Worm (Caenorhabditis elegans) whole organism, L2 larva: ENCODE measurements around the gene Y41D4B.15.
A peak's percentile ranks its signal among the peaks of the same experiment; 100 is the strongest.

Experiments used
- C34F6.9 ChIP-seq: fragments of 150-350 bp; optimal IDR thresholded peaks from 2 replicates; lab custom pipeline; 2014; ENCODE audit warnings: missing biosample characterization, missing genetic modification characterization
- F13H6.1 ChIP-seq: sonication (generic microtip); optimal IDR thresholded peaks from 2 replicates; lab custom pipeline; 2016; ENCODE audit warnings: missing genetic modification characterization, missing compliant biosample characterization
- Y55F3AM.14 ChIP-seq: fragments of 200-800 bp; sonication (Bioruptor generic); optimal IDR thresholded peaks from 2 replicates; lab custom pipeline; 2018; ENCODE audit warnings: mild to moderate bottlenecking, missing genetic modification characterization, missing compliant biosample characterization
- alr-1 ChIP-seq: fragments of 150-350 bp; optimal IDR thresholded peaks from 2 replicates; lab custom pipeline; 2014; ENCODE audit warnings: missing biosample characterization, missing genetic modification characterization
- aly-2 ChIP-seq: fragments of 150-350 bp; optimal IDR thresholded peaks from 2 replicates; lab custom pipeline; 2014; ENCODE audit warnings: missing biosample characterization, missing genetic modification characterization
- ama-1 ChIP-seq: fragments of 150-350 bp; optimal IDR thresholded peaks from 2 replicates; lab custom pipeline; 2018; ENCODE audit warnings: inconsistent platforms
- blmp-1 ChIP-seq: sonication (generic microtip); optimal IDR thresholded peaks from 2 replicates; lab custom pipeline; 2017; ENCODE audit warnings: missing genetic modification characterization, mild to moderate bottlenecking, missing compliant biosample characterization, antibody characterized with exemption, moderate library complexity; ENCODE audit not compliant: insufficient read depth
- ceh-16 ChIP-seq: fragments of 150-350 bp; optimal IDR thresholded peaks from 2 replicates; lab custom pipeline; 2014; ENCODE audit warnings: missing biosample characterization, missing genetic modification characterization
- ceh-82 ChIP-seq: fragments of 150-350 bp; optimal IDR thresholded peaks from 2 replicates; lab custom pipeline; 2014; ENCODE audit warnings: missing biosample characterization, missing genetic modification characterization
- crh-2 ChIP-seq: sonication (generic microtip); optimal IDR thresholded peaks from 2 replicates; lab custom pipeline; 2017; ENCODE audit warnings: missing biosample characterization, missing genetic modification characterization
- elt-3 ChIP-seq: sonication (generic microtip); optimal IDR thresholded peaks from 2 replicates; lab custom pipeline; 2017; ENCODE audit warnings: missing biosample characterization, missing genetic modification characterization
- fos-1 ChIP-seq: fragments of 150-350 bp; optimal IDR thresholded peaks from 2 replicates; lab custom pipeline; 2014; ENCODE audit warnings: missing biosample characterization, missing genetic modification characterization
- lin-11 ChIP-seq: fragments of 150-350 bp; sonication (generic microtip); optimal IDR thresholded peaks from 2 replicates; lab custom pipeline; 2014; ENCODE audit warnings: missing biosample characterization, missing genetic modification characterization, inconsistent platforms, mixed read lengths
- lin-39 ChIP-seq: fragments of 150-350 bp; optimal IDR thresholded peaks from 2 replicates; lab custom pipeline; 2014; ENCODE audit warnings: missing biosample characterization, missing genetic modification reagents, missing genetic modification characterization
- mab-5 ChIP-seq: fragments of 150-350 bp; optimal IDR thresholded peaks from 2 replicates; lab custom pipeline; 2014; ENCODE audit warnings: missing biosample characterization, missing genetic modification characterization
- nhr-10 ChIP-seq: sonication (generic microtip); optimal IDR thresholded peaks from 2 replicates; lab custom pipeline; 2017; ENCODE audit warnings: missing biosample characterization, missing genetic modification characterization
- nhr-12 ChIP-seq: fragments of 150-350 bp; optimal IDR thresholded peaks from 2 replicates; lab custom pipeline; 2014; ENCODE audit warnings: missing biosample characterization, missing genetic modification characterization
- nhr-21 ChIP-seq: fragments of 150-350 bp; optimal IDR thresholded peaks from 2 replicates; lab custom pipeline; 2014; ENCODE audit warnings: missing biosample characterization, missing genetic modification characterization
- nhr-23 ChIP-seq: fragments of 150-350 bp; optimal IDR thresholded peaks from 2 replicates; lab custom pipeline; 2014; ENCODE audit warnings: missing biosample characterization, missing genetic modification reagents, missing genetic modification characterization
- nhr-25 ChIP-seq: fragments of 150-350 bp; sonication (generic microtip); optimal IDR thresholded peaks from 3 replicates; lab custom pipeline; 2014; ENCODE audit warnings: missing biosample characterization, missing genetic modification characterization
- nhr-77 ChIP-seq: fragments of 150-350 bp; optimal IDR thresholded peaks from 2 replicates; lab custom pipeline; 2014; ENCODE audit warnings: missing biosample characterization, missing genetic modification characterization
- skn-1 ChIP-seq: sonication (generic microtip); optimal IDR thresholded peaks from 2 replicates; lab custom pipeline; 2017; ENCODE audit warnings: missing biosample characterization, missing genetic modification characterization
- sma-9 ChIP-seq, 2 experiments: fragments of 150-350 bp in 1 of 2; sonication (generic microtip) in 1 of 2; optimal IDR thresholded peaks; 2 replicates each; lab custom pipeline; 2014 to 2016; ENCODE audit warnings: missing genetic modification characterization in 2 of 2, mild to moderate bottlenecking in 1 of 2, missing biosample characterization in 1 of 2, missing compliant biosample characterization in 1 of 2, missing genetic modification reagents in 1 of 2, moderate library complexity in 1 of 2
- snpc-4 ChIP-seq: fragments of 150-350 bp; optimal IDR thresholded peaks from 2 replicates; lab custom pipeline; 2014; ENCODE audit warnings: missing biosample characterization, missing genetic modification characterization
- unc-62 ChIP-seq: fragments of 150-350 bp; optimal IDR thresholded peaks from 2 replicates; lab custom pipeline; 2014; ENCODE audit warnings: missing biosample characterization, missing genetic modification reagents, missing genetic modification characterization
- zag-1 ChIP-seq: fragments of 150-350 bp; optimal IDR thresholded peaks from 2 replicates; lab custom pipeline; 2014; ENCODE audit warnings: missing biosample characterization, missing genetic modification characterization
- ztf-1 ChIP-seq: fragments of 200-800 bp; sonication (Bioruptor generic); conservative IDR thresholded peaks from 2 replicates; pipeline ENCODE4 v1.3.6; 2022; ENCODE audit warnings: missing genetic modification characterization, missing compliant biosample characterization
- ztf-4 ChIP-seq: fragments of 150-350 bp; optimal IDR thresholded peaks from 2 replicates; lab custom pipeline; 2014; ENCODE audit warnings: missing biosample characterization, missing genetic modification characterization

Y41D4B.15 gene

DNA sequence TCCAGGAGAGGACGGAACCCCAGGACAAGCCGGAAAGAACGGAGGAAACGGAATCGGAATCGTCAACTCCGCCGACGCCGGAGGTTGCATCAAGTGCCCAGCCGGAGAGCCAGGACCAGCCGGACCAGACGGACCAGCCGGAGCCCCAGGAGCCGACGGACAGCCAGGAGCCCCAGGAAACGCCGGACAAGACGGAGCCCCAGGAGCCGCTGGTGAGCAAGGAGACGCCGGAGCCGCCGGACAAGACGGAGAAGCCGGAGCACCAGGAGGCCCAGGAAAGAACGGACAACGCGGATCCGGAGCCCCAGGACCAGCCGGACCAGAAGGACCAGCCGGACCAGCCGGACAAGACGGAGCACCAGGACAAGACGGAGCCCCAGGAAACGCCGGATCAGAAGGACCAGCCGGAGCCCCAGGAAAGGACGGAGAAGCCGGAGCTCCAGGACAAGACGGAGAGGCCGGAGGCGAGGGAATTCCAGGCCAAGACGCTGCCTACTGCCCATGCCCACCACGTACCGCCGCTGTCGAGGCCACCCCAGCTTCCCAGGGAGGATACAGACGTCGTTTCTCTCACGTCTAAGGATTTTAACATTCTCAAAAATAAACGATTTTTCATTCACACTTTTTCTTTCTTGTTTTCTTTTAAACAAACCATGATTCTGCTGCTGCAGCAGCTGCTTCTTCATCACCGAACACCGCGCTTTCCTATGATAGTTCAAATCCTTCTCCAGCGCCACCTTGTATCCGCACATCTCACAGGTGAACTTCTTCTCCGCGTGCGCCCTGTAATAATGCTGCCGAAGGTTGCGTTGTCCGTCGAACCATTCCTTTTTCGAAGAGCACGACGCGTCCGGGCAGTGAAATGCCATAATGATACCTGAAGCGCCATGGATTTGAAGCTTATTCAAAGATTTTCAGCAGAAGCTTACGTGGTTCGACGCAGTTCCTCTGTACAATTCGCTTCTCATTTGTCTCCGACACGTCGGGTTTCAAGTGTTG, 14.5 kb upstream of the Y41D4B.15 start:
- TF ChIP-seq nhr-25 (tag; lab: Kevin White, UChicago) (peak; percentile 71), F13H6.1 (tag; lab: Kevin White, UChicago) (peak; percentile 4), lin-11 (tag; lab: Kevin White, UChicago) (no peak), ama-1 (lab: Kevin White, UChicago) (peak; percentile 75)

DNA sequence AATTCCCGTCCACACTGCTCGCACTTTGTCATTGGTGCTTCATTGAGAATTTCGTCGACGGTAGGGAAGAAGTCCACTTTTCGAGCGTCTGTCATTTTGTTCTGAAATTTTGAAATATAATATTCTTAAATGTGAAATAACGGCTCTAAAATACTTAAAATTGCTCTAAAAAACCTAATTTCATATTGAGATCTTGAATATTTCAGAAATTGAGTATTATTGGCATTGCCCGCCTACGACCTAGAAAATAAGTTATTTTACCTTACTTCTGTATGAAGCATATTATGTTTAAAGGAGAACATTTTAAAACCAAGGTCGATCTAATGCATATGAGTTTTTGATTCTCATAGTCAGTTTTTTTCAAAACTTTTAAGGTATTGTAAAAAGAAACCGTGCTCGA, 13.8 kb upstream of the Y41D4B.15 start, which contains the start of gene C34H4.5:
Gene C34H4.5 (minus strand): TSS at position 101 of the 400 bp plus-strand sequence.
- TF ChIP-seq mab-5, result no peak
- TF ChIP-seq skn-1 (tag; lab: Kevin White, UChicago), result no peak
- TF ChIP-seq lin-39 (tag; lab: Kevin White, UChicago), result no peak
- no peak for TF ChIP-seq ceh-16 (tag; lab: Kevin White, UChicago)
- no peak for TF ChIP-seq C34F6.9 (tag; lab: Kevin White, UChicago)
- TF ChIP-seq ztf-1 (GFP tag; lab: Robert Waterston, UW), result no peak
- TF ChIP-seq Y55F3AM.14 (GFP tag; lab: Kevin White, UChicago), result no peak
- TF ChIP-seq sma-9 (GFP tag; optimal IDR thresholded peaks at IDR 0.05; lab: Kevin White, UChicago), result no peak
- TF ChIP-seq sma-9 (tag; optimal IDR thresholded peaks at IDR 0.05; lab: Kevin White, UChicago), result no peak
- TF ChIP-seq nhr-23, result no peak
- TF ChIP-seq nhr-10 (tag; lab: Kevin White, UChicago), result no peak
- TF ChIP-seq, all 48 proteins: peak for 0

DNA sequence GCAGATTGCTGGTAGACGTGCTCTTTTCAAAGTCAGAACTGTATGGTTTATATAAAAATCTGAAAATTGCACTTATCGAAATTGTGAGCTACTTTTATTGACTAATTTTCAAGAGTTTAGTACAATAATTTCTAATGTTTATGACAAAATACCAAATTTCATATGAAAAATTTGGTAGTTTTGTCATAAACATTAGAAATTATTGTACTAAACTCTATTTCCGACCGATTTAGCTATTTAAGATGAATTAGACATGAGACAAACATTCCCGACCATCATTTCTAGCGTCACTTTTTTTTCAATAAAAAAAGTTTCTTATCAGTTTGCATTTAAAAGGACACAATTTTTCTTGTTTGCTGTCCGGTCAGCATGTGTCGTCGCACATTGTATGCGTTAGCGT, 13.3 kb upstream of the Y41D4B.15 start, which contains the start of gene tag-244:
Gene tag-244 (plus strand): TSS at position 301 of the 400 bp plus-strand sequence.
- TF ChIP-seq nhr-21 (no peak), fos-1 (tag; lab: Kevin White, UChicago) (peak; percentile 30), alr-1 (tag; lab: Kevin White, UChicago) (no peak)

DNA sequence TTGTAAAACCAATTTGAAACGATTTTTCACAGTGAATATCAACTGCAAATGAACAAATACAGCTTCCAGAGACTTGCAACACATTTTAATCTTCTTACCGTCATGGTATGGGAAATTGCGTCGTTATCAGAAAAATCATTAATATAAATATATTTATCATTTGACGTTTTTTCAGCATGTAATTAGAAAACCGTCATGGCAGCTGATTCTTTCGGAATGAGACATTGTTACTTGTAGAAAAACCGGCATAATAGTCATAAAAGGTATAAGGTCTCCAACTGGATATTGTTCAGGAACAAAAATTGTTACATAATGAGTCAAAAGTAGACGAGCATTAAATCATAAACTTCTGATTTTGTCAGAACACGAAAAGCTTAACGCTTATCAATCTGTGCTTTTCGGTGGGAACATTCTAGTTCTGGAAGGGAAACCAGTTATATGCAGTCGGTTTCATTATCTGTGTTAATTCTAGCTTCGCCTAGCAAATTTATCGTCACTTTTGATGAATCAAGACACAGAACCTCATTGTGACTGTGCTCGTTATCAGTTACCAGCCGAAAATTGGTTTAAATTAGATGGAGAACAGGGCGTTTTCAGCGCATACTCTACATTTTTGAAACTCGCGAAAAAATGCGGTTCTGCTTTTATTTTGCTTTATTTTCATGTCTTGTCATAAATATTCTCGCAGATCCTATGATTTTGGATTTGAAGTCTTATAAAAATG, 10.5 kb upstream of the Y41D4B.15 start, which contains the start of gene C34H4.2:
Gene C34H4.2 (plus strand): TSS at position 558 of the 724 bp plus-strand sequence.
- peak; percentile 66 for TF ChIP-seq fos-1 (tag; lab: Kevin White, UChicago)
- TF ChIP-seq nhr-12 (tag; lab: Kevin White, UChicago), result no peak

DNA sequence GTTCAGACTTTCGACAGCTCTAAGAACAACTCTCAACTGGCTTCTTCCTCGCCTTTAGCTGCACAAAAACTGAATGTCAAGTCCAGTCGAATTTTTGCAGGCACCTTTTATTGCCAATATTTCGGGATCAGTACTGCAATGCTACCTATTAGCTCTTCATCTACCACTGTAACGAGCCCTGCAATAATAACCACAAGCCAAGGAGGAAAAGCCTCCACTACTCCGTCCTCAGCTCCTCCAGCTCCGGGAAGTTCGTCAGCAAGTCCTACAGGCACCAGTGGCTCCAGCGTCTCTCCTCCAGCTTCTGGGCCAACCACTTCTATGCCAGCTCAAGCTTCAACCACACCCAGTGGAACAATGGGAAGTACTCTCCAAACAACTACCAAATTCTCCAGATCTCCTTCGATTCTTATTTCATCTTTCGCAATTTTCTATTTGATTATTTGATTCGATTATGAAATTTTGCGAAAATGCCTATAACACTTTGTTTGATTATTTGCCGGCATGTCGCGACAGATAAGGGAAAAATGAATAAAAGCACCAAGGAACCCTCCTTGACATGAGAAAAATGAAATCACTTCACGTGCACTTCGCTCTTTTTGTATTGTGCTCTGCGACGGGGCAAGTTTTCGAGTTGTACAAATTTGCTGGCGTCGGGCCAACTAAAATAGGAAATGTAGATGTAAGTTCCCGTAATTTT, 8.7 kb upstream of the Y41D4B.15 start, which contains the start of gene C34H4.1:
Gene C34H4.1 (plus strand): TSS at position 559 of the 700 bp plus-strand sequence.
- no peak for TF ChIP-seq aly-2
- peak; percentile 57 for TF ChIP-seq fos-1 (tag; lab: Kevin White, UChicago)
- TF ChIP-seq, all 48 proteins: peak for 1

DNA sequence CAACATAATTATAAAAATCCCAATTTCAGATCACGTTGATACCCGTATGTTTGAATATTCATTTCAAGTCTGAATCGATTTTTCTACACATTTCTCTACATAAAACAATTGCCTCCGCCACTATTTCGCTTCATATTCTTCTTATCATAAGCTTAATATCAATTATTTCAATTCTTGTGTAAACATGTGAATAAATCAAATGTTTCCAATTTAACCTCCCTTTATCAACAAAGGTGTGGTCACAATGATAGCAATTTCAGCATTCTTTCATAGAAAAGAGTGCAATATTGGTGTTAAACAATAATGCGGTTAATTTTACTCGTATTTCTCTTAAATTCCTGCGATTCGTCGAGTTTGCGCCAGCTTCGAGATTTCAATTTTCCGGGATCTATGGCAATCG, 4.0 kb upstream of the Y41D4B.15 start, which contains the start of gene Y41D4B.17:
Gene Y41D4B.17 (plus strand): TSS at position 174 of the 400 bp plus-strand sequence.
- TF ChIP-seq elt-3 (tag; lab: Kevin White, UChicago) (no peak), ztf-4 (tag; lab: Kevin White, UChicago) (no peak), nhr-77 (tag; lab: Kevin White, UChicago) (no peak), zag-1 (no peak), fos-1 (tag; lab: Kevin White, UChicago) (peak; percentile 82), unc-62 (GFP tag; lab: Kevin White, UChicago) (no peak), nhr-25 (tag; lab: Kevin White, UChicago) (no peak), ceh-16 (tag; lab: Kevin White, UChicago) (no peak), skn-1 (tag; lab: Kevin White, UChicago) (no peak), nhr-10 (tag; lab: Kevin White, UChicago) (no peak), aly-2 (no peak), sma-9 (GFP tag; optimal IDR thresholded peaks at IDR 0.05; lab: Kevin White, UChicago) (peak; percentile 6), sma-9 (tag; optimal IDR thresholded peaks at IDR 0.05; lab: Kevin White, UChicago) (no peak), ceh-82 (tag; lab: Kevin White, UChicago) (no peak), blmp-1 (tag; lab: Kevin White, UChicago) (no peak), nhr-21 (no peak), snpc-4 (tag; lab: Kevin White, UChicago) (no peak), crh-2 (tag; lab: Kevin White, UChicago) (no peak)
